Worm (Caenorhabditis elegans) whole organism, mixed stage, embryonic: ENCODE measurements around the gene W09C2.10.

ENCODE experiments used
- ceh-43 ChIP-seq: fragments of 200-800 bp; sonication (Bioruptor generic); optimal IDR thresholded peaks from 2 replicates; lab custom pipeline; 2018; ENCODE audit warnings: mild to moderate bottlenecking, missing genetic modification characterization, moderate library complexity, missing compliant biosample characterization
- ces-1 ChIP-seq: fragments of 150-350 bp; optimal IDR thresholded peaks from 2 replicates; lab custom pipeline; 2014; ENCODE audit warnings: missing biosample characterization, missing genetic modification reagents, missing genetic modification characterization
- elt-1 ChIP-seq: sonication (generic microtip); optimal IDR thresholded peaks from 2 replicates; lab custom pipeline; 2017; ENCODE audit warnings: missing genetic modification characterization, mild to moderate bottlenecking, missing compliant biosample characterization, antibody characterized with exemption, moderate library complexity, borderline replicate concordance; ENCODE audit not compliant: insufficient read depth
- lsy-2 ChIP-seq: fragments of 150-350 bp; optimal IDR thresholded peaks from 2 replicates; lab custom pipeline; 2014; ENCODE audit warnings: missing biosample characterization, missing genetic modification characterization
- mep-1 ChIP-seq: fragments of 150-350 bp; optimal IDR thresholded peaks from 2 replicates; lab custom pipeline; 2017; ENCODE audit warnings: missing biosample characterization, missing genetic modification reagents, missing genetic modification characterization, inconsistent platforms
- mls-2 ChIP-seq: sonication (generic microtip); optimal IDR thresholded peaks from 2 replicates; lab custom pipeline; 2016; ENCODE audit warnings: mild to moderate bottlenecking, missing genetic modification characterization, moderate library complexity, missing compliant biosample characterization
- nhr-12 ChIP-seq: fragments of 150-350 bp; optimal IDR thresholded peaks from 2 replicates; lab custom pipeline; 2014; ENCODE audit warnings: missing biosample characterization, missing genetic modification characterization
- nhr-237 ChIP-seq: fragments of 150-350 bp; optimal IDR thresholded peaks from 2 replicates; lab custom pipeline; 2014; ENCODE audit warnings: missing biosample characterization, missing genetic modification characterization
- nhr-76 ChIP-seq: sonication (generic microtip); optimal IDR thresholded peaks from 2 replicates; lab custom pipeline; 2017; ENCODE audit warnings: missing biosample characterization, missing genetic modification characterization
- pha-4 ChIP-seq: fragments of 150-350 bp; optimal IDR thresholded peaks from 2 replicates; lab custom pipeline; 2018; ENCODE audit warnings: missing biosample characterization, missing genetic modification reagents, missing genetic modification characterization
- sem-2 ChIP-seq: fragments of 200-800 bp; sonication (Bioruptor generic); optimal IDR thresholded peaks from 2 replicates; lab custom pipeline; 2018; ENCODE audit warnings: mild to moderate bottlenecking, missing genetic modification characterization, missing compliant biosample characterization
- unc-62 ChIP-seq: fragments of 150-350 bp; optimal IDR thresholded peaks from 2 replicates; lab custom pipeline; 2014; ENCODE audit warnings: missing biosample characterization, missing genetic modification reagents, missing genetic modification characterization
- ztf-11 ChIP-seq: fragments of 150-350 bp; optimal IDR thresholded peaks from 2 replicates; lab custom pipeline; 2014; ENCODE audit warnings: missing biosample characterization, missing genetic modification characterization

- TF ChIP-seq pha-4 (tag; lab: Kevin White, UChicago) (no peak), nhr-237 (tag; lab: Kevin White, UChicago) (no peak), ces-1 (GFP tag; lab: Kevin White, UChicago) (no peak), unc-62 (no peak), lsy-2 (tag; lab: Kevin White, UChicago) (no peak), ztf-11 (tag; lab: Kevin White, UChicago) (no peak), mep-1 (tag; lab: Kevin White, UChicago) (no peak), nhr-76 (tag; lab: Kevin White, UChicago) (no peak), elt-1 (tag; lab: Kevin White, UChicago) (no peak), mls-2 (tag; lab: Kevin White, UChicago) (no peak), ceh-43 (GFP tag; lab: Kevin White, UChicago) (no peak), nhr-12 (tag; lab: Kevin White, UChicago) (no peak), sem-2 (GFP tag; lab: Kevin White, UChicago) (no peak)
These were observed 23.0 kb upstream of the W09C2.10 start, which contains the start of gene amph-1 for ce11 chrIV:9647789-9648361.
